Worm (Caenorhabditis elegans) whole organism, young adult: Measurements from ENCODE around the gene F42G8.8.
A peak's percentile ranks its signal among the peaks of the same experiment; 100 is the strongest.

Experiments
- B0035.1 ChIP-seq: sonication (generic microtip); optimal IDR thresholded peaks from 2 replicates; lab custom pipeline; 2016; ENCODE audit warnings: missing genetic modification characterization, mild to moderate bottlenecking, missing compliant biosample characterization, missing genotype, missing genetic modification reagents
- B0261.1 ChIP-seq: sonication (generic microtip); optimal IDR thresholded peaks from 2 replicates; lab custom pipeline; 2016; ENCODE audit warnings: mild to moderate bottlenecking, missing genetic modification characterization, moderate library complexity, missing compliant biosample characterization
- C06A6.2 ChIP-seq: fragments of 200-800 bp; sonication (Bioruptor generic); conservative IDR thresholded peaks from 2 replicates; pipeline ENCODE4 v1.3.6; 2022; ENCODE audit warnings: missing genetic modification characterization, missing compliant biosample characterization
- F23B12.7 ChIP-seq: sonication (generic microtip); optimal IDR thresholded peaks from 2 replicates; lab custom pipeline; 2017; ENCODE audit warnings: missing genetic modification characterization, mild to moderate bottlenecking, missing compliant biosample characterization, antibody characterized with exemption, moderate library complexity; ENCODE audit not compliant: insufficient read depth
- F37B4.10 ChIP-seq: fragments of 200-800 bp; sonication (Bioruptor generic); IDR thresholded peaks from 2 replicates; pipeline ENCODE4 v1.3.6; 2022; ENCODE audit warnings: missing genetic modification characterization, missing compliant biosample characterization
- F55B11.4 ChIP-seq: sonication (generic microtip); optimal IDR thresholded peaks from 2 replicates; lab custom pipeline; 2016; ENCODE audit warnings: missing compliant biosample characterization, missing genetic modification characterization, borderline replicate concordance; ENCODE audit not compliant: insufficient read depth
- K12H6.12 ChIP-seq: fragments of 200-800 bp; sonication (Bioruptor generic); optimal IDR thresholded peaks from 2 replicates; lab custom pipeline; 2018; ENCODE audit warnings: mild to moderate bottlenecking, missing genetic modification characterization, missing compliant biosample characterization
- Y53G8AR.9 ChIP-seq: fragments of 200-800 bp; sonication (Bioruptor generic); conservative IDR thresholded peaks from 2 replicates; pipeline ENCODE4 v1.3.6; 2022; ENCODE audit warnings: missing genetic modification reagents, missing genetic modification characterization, missing compliant biosample characterization
- ZK185.1 ChIP-seq: sonication (generic microtip); optimal IDR thresholded peaks from 2 replicates; lab custom pipeline; 2016; ENCODE audit warnings: mild to moderate bottlenecking, missing genetic modification characterization, missing compliant biosample characterization; ENCODE audit not compliant: poor library complexity, severe bottlenecking
- akir-1 ChIP-seq: fragments of 200-800 bp; sonication (Bioruptor generic); optimal IDR thresholded peaks from 2 replicates; lab custom pipeline; 2018; ENCODE audit warnings: mild to moderate bottlenecking, missing genetic modification characterization, moderate library complexity, missing compliant biosample characterization
- aptf-2 ChIP-seq: fragments of 200-800 bp; sonication (Bioruptor generic); conservative IDR thresholded peaks from 2 replicates; pipeline ENCODE4 v1.3.6; 2022; ENCODE audit warnings: missing genetic modification reagents, missing genetic modification characterization, missing compliant biosample characterization
- atf-7 ChIP-seq: sonication (generic microtip); optimal IDR thresholded peaks from 2 replicates; lab custom pipeline; 2017; ENCODE audit warnings: mild to moderate bottlenecking, missing genetic modification characterization, missing compliant biosample characterization
- ccch-3 ChIP-seq: fragments of 200-800 bp; sonication (Bioruptor generic); optimal IDR thresholded peaks from 2 replicates; lab custom pipeline; 2018; ENCODE audit warnings: mild to moderate bottlenecking, missing genetic modification characterization, missing compliant biosample characterization
- cebp-1 ChIP-seq, 2 experiments: fragments of 200-800 bp in 1 of 2; sonication (Bioruptor generic) in 1 of 2; sonication (generic microtip) in 1 of 2; IDR thresholded peaks in 1 of 2; optimal IDR thresholded peaks in 1 of 2; 2 replicates each; pipeline versions ENCODE4 v1.3.6 to Lab custom; 2017 to 2022; ENCODE audit warnings: missing compliant biosample characterization in 2 of 2, missing genetic modification characterization in 2 of 2, mild to moderate bottlenecking in 1 of 2, missing genetic modification reagents in 1 of 2, moderate library complexity in 1 of 2
- cebp-2 ChIP-seq: fragments of 200-800 bp; sonication (Bioruptor generic); IDR thresholded peaks from 2 replicates; pipeline ENCODE4 v1.3.6; 2022; ENCODE audit warnings: missing genetic modification characterization, missing compliant biosample characterization
- ceh-100 ChIP-seq: fragments of 200-800 bp; sonication (Bioruptor generic); IDR thresholded peaks from 2 replicates; pipeline ENCODE4 v1.3.6; 2022; ENCODE audit warnings: missing genetic modification reagents, missing genetic modification characterization, missing compliant biosample characterization
- ceh-58 ChIP-seq: fragments of 200-800 bp; sonication (Bioruptor generic); IDR thresholded peaks from 2 replicates; pipeline ENCODE4 v1.3.6; 2022; ENCODE audit warnings: missing genetic modification characterization, missing compliant biosample characterization
- egl-44 ChIP-seq: fragments of 200-800 bp; sonication (Bioruptor generic); IDR thresholded peaks from 2 replicates; pipeline ENCODE4 v1.3.6; 2022; ENCODE audit warnings: missing genetic modification reagents, missing genetic modification characterization, missing compliant biosample characterization
- egrh-3 ChIP-seq: fragments of 200-800 bp; sonication (Bioruptor generic); IDR thresholded peaks from 2 replicates; pipeline ENCODE4 v1.3.6; 2022; ENCODE audit warnings: missing genetic modification reagents, missing genetic modification characterization, missing compliant biosample characterization
- ekl-4 ChIP-seq: fragments of 200-800 bp; sonication (Bioruptor generic); IDR thresholded peaks from 2 replicates; pipeline ENCODE4 v1.3.6; 2022; ENCODE audit warnings: missing genetic modification reagents, missing genetic modification characterization, missing compliant biosample characterization
- gei-17 ChIP-seq: fragments of 200-800 bp; sonication (Bioruptor generic); optimal IDR thresholded peaks from 2 replicates; lab custom pipeline; 2018; ENCODE audit warnings: mild to moderate bottlenecking, missing genetic modification characterization, missing compliant biosample characterization
- hmg-1.2 ChIP-seq: fragments of 200-800 bp; sonication (Bioruptor generic); IDR thresholded peaks from 2 replicates; pipeline ENCODE4 v1.3.6; 2022; ENCODE audit warnings: missing genetic modification reagents, missing genetic modification characterization, missing compliant biosample characterization
- lin-26 ChIP-seq: fragments of 200-800 bp; sonication (Bioruptor generic); IDR thresholded peaks from 2 replicates; pipeline ENCODE4 v1.3.6; 2022; ENCODE audit warnings: missing genetic modification reagents, missing genetic modification characterization, missing compliant biosample characterization
- lir-1 ChIP-seq: fragments of 200-800 bp; sonication (Bioruptor generic); conservative IDR thresholded peaks from 2 replicates; pipeline ENCODE4 v1.3.6; 2022; ENCODE audit warnings: missing genetic modification reagents, missing genetic modification characterization, missing compliant biosample characterization
- lsy-27 ChIP-seq: sonication (generic microtip); optimal IDR thresholded peaks from 2 replicates; lab custom pipeline; 2017; ENCODE audit warnings: missing genetic modification characterization, mild to moderate bottlenecking, missing compliant biosample characterization, antibody characterized with exemption, missing genotype, borderline replicate concordance; ENCODE audit not compliant: insufficient read depth
- madf-3 ChIP-seq: fragments of 200-800 bp; sonication (Bioruptor generic); IDR thresholded peaks from 2 replicates; pipeline ENCODE4 v1.3.6; 2022; ENCODE audit warnings: missing genetic modification reagents, missing genetic modification characterization, missing compliant biosample characterization
- madf-6 ChIP-seq: fragments of 200-800 bp; sonication (Bioruptor generic); IDR thresholded peaks from 2 replicates; pipeline ENCODE4 v1.3.6; 2022; ENCODE audit warnings: missing genetic modification reagents, missing genetic modification characterization, missing compliant biosample characterization
- mes-4 ChIP-seq: sonication (generic microtip); optimal IDR thresholded peaks from 2 replicates; lab custom pipeline; 2016; ENCODE audit warnings: missing genotype, missing genetic modification characterization, missing compliant biosample characterization
- nfyb-1 ChIP-seq: fragments of 200-800 bp; sonication (Bioruptor generic); IDR thresholded peaks from 2 replicates; pipeline ENCODE4 v1.3.6; 2022; ENCODE audit warnings: missing genetic modification reagents, missing genetic modification characterization, missing compliant biosample characterization
- nhr-120 ChIP-seq: fragments of 200-800 bp; sonication (Bioruptor generic); IDR thresholded peaks from 2 replicates; pipeline ENCODE4 v1.3.6; 2022; ENCODE audit warnings: missing genetic modification characterization, missing compliant biosample characterization
- nhr-80 ChIP-seq: sonication (generic microtip); optimal IDR thresholded peaks from 2 replicates; lab custom pipeline; 2016; ENCODE audit warnings: missing genetic modification characterization, missing compliant biosample characterization
- nhr-90 ChIP-seq: sonication (generic microtip); optimal IDR thresholded peaks from 2 replicates; lab custom pipeline; 2016; ENCODE audit warnings: missing genotype, mild to moderate bottlenecking, missing genetic modification characterization, missing compliant biosample characterization
- repo-1 ChIP-seq: sonication (generic microtip); optimal IDR thresholded peaks from 2 replicates; lab custom pipeline; 2017; ENCODE audit warnings: mild to moderate bottlenecking, missing genetic modification characterization, missing compliant biosample characterization
- snpc-1.1 ChIP-seq: sonication (generic microtip); optimal IDR thresholded peaks from 2 replicates; lab custom pipeline; 2017; ENCODE audit warnings: missing genetic modification characterization, mild to moderate bottlenecking, missing compliant biosample characterization, antibody characterized with exemption, moderate library complexity, missing genotype, missing genetic modification reagents; ENCODE audit not compliant: insufficient read depth
- somi-1 ChIP-seq: fragments of 200-800 bp; sonication (Bioruptor generic); optimal IDR thresholded peaks from 2 replicates; lab custom pipeline; 2018; ENCODE audit warnings: mild to moderate bottlenecking, missing genetic modification characterization, missing compliant biosample characterization
- sptf-2 ChIP-seq: fragments of 200-800 bp; sonication (Bioruptor generic); optimal IDR thresholded peaks from 2 replicates; lab custom pipeline; 2018; ENCODE audit warnings: mild to moderate bottlenecking, missing genetic modification characterization, missing compliant biosample characterization
- ztf-18 ChIP-seq: sonication (generic microtip); optimal IDR thresholded peaks from 2 replicates; lab custom pipeline; 2016; ENCODE audit warnings: missing genotype, mild to moderate bottlenecking, missing genetic modification characterization, missing compliant biosample characterization

F42G8.8 gene

ce11 chrIV:8151721-8152120, 32.8 kb downstream of the F42G8.8 start (continued):
- no peak for TF ChIP-seq snpc-1.1 (tag; lab: Kevin White, UChicago)
- no peak for TF ChIP-seq aptf-2 (GFP tag; lab: Robert Waterston, UW)

ce11 chrIV:8152145-8152544, 33.3 kb downstream of the F42G8.8 start, which contains the start of gene faah-2:
Gene faah-2, plus strand, starts transcription at chrIV:8152445.
- TF ChIP-seq madf-6 (GFP tag; lab: Robert Waterston, UW): no peak
- TF ChIP-seq F23B12.7 (tag; lab: Kevin White, UChicago): no peak
- no peak for TF ChIP-seq nhr-80
- TF ChIP-seq K12H6.12: no peak
- no peak for TF ChIP-seq B0035.1 (tag; lab: Kevin White, UChicago)
- no peak for TF ChIP-seq Y53G8AR.9 (GFP tag; lab: Robert Waterston, UW)
- no peak for TF ChIP-seq cebp-1 (GFP tag; IDR thresholded peaks at IDR 0.05; lab: Robert Waterston, UW)
- TF ChIP-seq cebp-1 (tag; optimal IDR thresholded peaks at IDR 0.05; lab: Kevin White, UChicago): no peak
- TF ChIP-seq ekl-4: no peak
- TF ChIP-seq madf-3 (GFP tag; lab: Robert Waterston, UW): no peak
- TF ChIP-seq F37B4.10 (GFP tag; lab: Robert Waterston, UW): no peak
- TF ChIP-seq, all 124 proteins: peak for 0

ce11 chrIV:8152688-8153087, 33.8 kb downstream of the F42G8.8 start:
- TF ChIP-seq ZK185.1 (tag; lab: Kevin White, UChicago) (no peak), nfyb-1 (GFP tag; lab: Robert Waterston, UW) (0 out of 2 replicates have a peak, but pooled peaks have one; percentile 13), ccch-3 (GFP tag; lab: Kevin White, UChicago) (no peak), nhr-80 (peak; percentile 16)

ce11 chrIV:8153163-8153562, 34.3 kb downstream of the F42G8.8 start:
- TF ChIP-seq nhr-120 (GFP tag; lab: Robert Waterston, UW) (no peak), hmg-1.2 (GFP tag; lab: Robert Waterston, UW) (0 out of 2 replicates have a peak, but pooled peaks have one; percentile 10)

- TF ChIP-seq nhr-90 (tag; lab: Kevin White, UChicago): peak; percentile 20
- TF ChIP-seq B0261.1: no peak
- TF ChIP-seq, all 124 proteins: peak for 1
Observed at ce11 chrIV:8154966-8155365, 36.1 kb downstream of the F42G8.8 start.

ce11 chrIV:8157161-8157560, 38.3 kb downstream of the F42G8.8 start, which contains the start of gene B0218.5:
Gene B0218.5, minus strand, starts transcription at chrIV:8157261.
- TF ChIP-seq egrh-3 (GFP tag; lab: Robert Waterston, UW) (no peak), lir-1 (GFP tag; lab: Robert Waterston, UW) (no peak), ceh-100 (no peak)
- TF ChIP-seq, all 124 proteins: peak for 0

- no peak for TF ChIP-seq C06A6.2 (GFP tag; lab: Robert Waterston, UW)
- no peak for TF ChIP-seq lsy-27 (tag; lab: Kevin White, UChicago)
- no peak for TF ChIP-seq F55B11.4 (tag; lab: Kevin White, UChicago)
- no peak for TF ChIP-seq gei-17 (GFP tag; lab: Kevin White, UChicago)
- TF ChIP-seq somi-1 (GFP tag; lab: Kevin White, UChicago): no peak
- TF ChIP-seq mes-4 (tag; lab: Kevin White, UChicago): no peak
- no peak for TF ChIP-seq egl-44 (GFP tag; lab: Robert Waterston, UW)
- TF ChIP-seq K12H6.12: no peak
- TF ChIP-seq madf-3 (GFP tag; lab: Robert Waterston, UW): no peak
- TF ChIP-seq atf-7 (tag; lab: Kevin White, UChicago): no peak
- TF ChIP-seq ceh-58 (GFP tag; lab: Robert Waterston, UW): no peak
- TF ChIP-seq repo-1 (tag; lab: Kevin White, UChicago): no peak
- TF ChIP-seq cebp-2: no peak
- TF ChIP-seq ceh-100: no peak
- TF ChIP-seq sptf-2 (GFP tag; lab: Kevin White, UChicago): no peak
- TF ChIP-seq akir-1 (GFP tag; lab: Kevin White, UChicago): no peak
- TF ChIP-seq ztf-18 (tag; lab: Kevin White, UChicago): no peak
- no peak for TF ChIP-seq lin-26
Observed at ce11 chrIV:8159087-8159486, 40.2 kb downstream of the F42G8.8 start, which contains the start of gene faah-1. Gene faah-1, plus strand, starts transcription at chrIV:8159387.
